Fruit fly (Drosophila melanogaster) whole organism, wandering third instar larva: ENCODE measurements around the gene Rbp1-like.

ENCODE experiments used
- Abd-B ChIP-seq: fragments of >200 bp; optimal IDR thresholded peaks from 2 replicates; lab custom pipeline; 2017; ENCODE audit warnings: missing biosample characterization, missing genetic modification characterization
- Dfd ChIP-seq: fragments of >200 bp; optimal IDR thresholded peaks from 2 replicates; lab custom pipeline; 2017; ENCODE audit warnings: missing biosample characterization, missing genetic modification characterization
- Rel ChIP-seq, 2 experiments: fragments of 200-800 bp; sonication (Bioruptor generic) in 1 of 2; optimal IDR thresholded peaks; 2 replicates in 1 of 2; 3 replicates in 1 of 2; lab custom pipeline; 2016 to 2019; ENCODE audit warnings: mild to moderate bottlenecking in 2 of 2, missing biosample characterization in 2 of 2, missing genetic modification characterization in 2 of 2, moderate library complexity in 1 of 2
- br ChIP-seq: fragments of 200-800 bp; sonication (Bioruptor generic); optimal IDR thresholded peaks from 2 replicates; lab custom pipeline; 2016; ENCODE audit warnings: missing biosample characterization, missing genetic modification characterization
- dsf ChIP-seq: sonication (Bioruptor generic); optimal IDR thresholded peaks from 2 replicates; lab custom pipeline; 2016; ENCODE audit warnings: missing biosample characterization, missing genetic modification characterization, borderline replicate concordance
- foxo ChIP-seq, 2 experiments: fragments of 200-800 bp; sonication (Bioruptor generic); optimal IDR thresholded peaks; 2 replicates in 1 of 2; 3 replicates in 1 of 2; lab custom pipeline; 2016 to 2017; ENCODE audit warnings: missing biosample characterization in 2 of 2, missing genetic modification characterization in 2 of 2
- h ChIP-seq: fragments of 200-800 bp; sonication (Bioruptor generic); optimal IDR thresholded peaks from 3 replicates; lab custom pipeline; 2016; ENCODE audit warnings: missing biosample characterization, mild to moderate bottlenecking, missing genetic modification characterization

- TF ChIP-seq Dfd (GFP tag; lab: Kevin White, UChicago) (no peak), foxo (GFP tag; optimal IDR thresholded peaks at IDR 0.05; lab: Kevin White, UChicago) (no peak), Rel (GFP tag; optimal IDR thresholded peaks at IDR 0.05; lab: Kevin White, UChicago) (no peak), Rel (tag; optimal IDR thresholded peaks at IDR 0.05; lab: Kevin White, UChicago) (no peak), h (GFP tag; lab: Kevin White, UChicago) (no peak), dsf (no peak), Abd-B (GFP tag; lab: Kevin White, UChicago) (no peak), br (GFP tag; lab: Kevin White, UChicago) (no peak)
Observed at dm6 chrX:13358240-13358799, 26.4 kb downstream of the Rbp1-like start.
